Worm (Caenorhabditis elegans): ENCODE measurements around the gene col-122.

col-122 gene

DNA sequence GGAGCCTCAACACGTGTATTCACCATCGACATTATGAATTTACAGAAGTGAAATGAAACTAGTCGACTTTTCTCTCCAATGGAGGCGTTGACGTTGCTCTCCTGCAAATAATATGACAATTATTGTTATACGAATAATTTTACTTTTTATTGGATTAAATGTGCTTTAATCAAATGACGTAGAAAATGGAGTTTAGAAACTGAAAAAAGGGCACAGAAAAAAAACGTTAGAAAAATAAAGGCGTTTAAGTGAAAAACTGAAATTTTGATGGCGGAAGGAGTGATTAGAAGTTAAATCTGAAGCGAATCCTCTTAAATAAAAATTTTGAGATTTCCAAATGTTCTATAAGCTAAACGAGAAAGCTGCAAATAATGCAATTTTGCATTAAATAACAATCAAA is 16.8 kb downstream of the col-122 start, which contains the start of gene npr-2:
TSS of gene npr-2 (minus strand) at position 101 of the 400 bp plus-strand sequence.
- TF ChIP-seq nhr-237 (tag; optimal IDR thresholded peaks at IDR 0.05): no peak
- no peak for TF ChIP-seq nhr-2 (tag; optimal IDR thresholded peaks at IDR 0.05)

DNA sequence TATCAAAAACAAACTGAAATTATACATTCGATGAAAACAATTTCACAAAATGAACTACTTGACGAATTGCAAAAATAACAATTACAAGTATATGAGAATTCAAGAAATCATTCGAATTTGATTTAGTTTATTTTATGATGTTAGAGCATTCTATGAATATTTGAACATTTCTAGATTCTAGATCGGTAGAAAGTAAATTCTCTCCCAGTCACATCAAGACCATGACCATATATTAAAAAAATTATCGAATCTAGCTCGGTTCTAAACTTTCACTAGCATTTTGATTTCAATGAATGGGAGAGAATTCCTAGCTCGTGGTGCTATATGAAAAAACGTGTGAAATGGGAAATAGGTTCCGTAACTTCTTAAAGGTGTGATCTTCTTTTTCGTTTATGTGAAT is 21.2 kb downstream of the col-122 start:
- TF ChIP-seq unc-120 (tag; optimal IDR thresholded peaks at IDR 0.05; ENCODE audit: poor library complexity, severe bottlenecking) (no peak), drap-1 (GFP tag; optimal IDR thresholded peaks at IDR 0.05) (no peak), lin-32 (GFP tag; optimal IDR thresholded peaks at IDR 0.05) (no peak), pha-4 (tag; optimal IDR thresholded peaks at IDR 0.05) (no peak), nhr-12 (tag; optimal IDR thresholded peaks at IDR 0.05) (no peak), hlh-1 (tag; optimal IDR thresholded peaks at IDR 0.05) (no peak), unc-39 (tag; optimal IDR thresholded peaks at IDR 0.05) (no peak), nhr-76 (tag; optimal IDR thresholded peaks at IDR 0.05) (no peak), ham-2 (GFP tag; optimal IDR thresholded peaks at IDR 0.05) (no peak), ztf-11 (tag; optimal IDR thresholded peaks at IDR 0.05) (no peak), elt-3 (tag; optimal IDR thresholded peaks at IDR 0.05) (no peak), blmp-1 (tag; optimal IDR thresholded peaks at IDR 0.05) (no peak), mab-5 (tag; optimal IDR thresholded peaks at IDR 0.05) (no peak)

DNA sequence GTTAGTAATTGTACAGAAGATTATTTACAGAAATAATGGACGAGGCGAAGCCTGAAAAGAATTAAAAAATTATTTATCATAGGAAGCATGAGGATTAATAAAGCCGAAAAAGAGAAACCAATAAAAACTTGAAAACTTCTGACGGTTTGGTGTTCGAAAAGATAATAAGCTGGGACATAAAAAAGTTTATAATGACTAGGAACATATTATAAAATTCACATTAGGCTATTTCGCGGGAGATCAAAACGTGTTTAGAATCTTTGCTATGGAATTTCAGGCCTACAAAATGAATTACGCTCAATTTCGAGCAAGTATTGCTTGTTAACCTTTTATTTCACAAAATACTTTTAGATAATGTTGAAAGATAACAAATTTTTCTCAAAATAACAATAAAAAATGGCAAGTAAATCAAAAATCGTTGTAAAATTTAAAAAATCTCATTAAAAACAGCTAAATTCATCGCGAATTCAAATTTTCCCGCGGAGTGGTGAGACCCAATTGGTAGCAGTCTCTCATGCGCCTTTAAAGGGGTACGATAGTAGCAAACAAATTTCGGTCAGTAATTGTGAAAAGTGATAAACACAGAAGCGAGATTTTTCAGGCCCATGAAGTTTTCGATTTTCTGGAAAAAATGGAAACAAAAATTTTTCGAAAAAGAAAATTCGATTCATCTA is 25.7 kb downstream of the col-122 start, which contains the start of gene trcs-1:
TSS of gene trcs-1 (minus strand) at position 51 of the 674 bp plus-strand sequence.
- no peak for TF ChIP-seq ceh-39 (tag; optimal IDR thresholded peaks at IDR 0.05)

DNA sequence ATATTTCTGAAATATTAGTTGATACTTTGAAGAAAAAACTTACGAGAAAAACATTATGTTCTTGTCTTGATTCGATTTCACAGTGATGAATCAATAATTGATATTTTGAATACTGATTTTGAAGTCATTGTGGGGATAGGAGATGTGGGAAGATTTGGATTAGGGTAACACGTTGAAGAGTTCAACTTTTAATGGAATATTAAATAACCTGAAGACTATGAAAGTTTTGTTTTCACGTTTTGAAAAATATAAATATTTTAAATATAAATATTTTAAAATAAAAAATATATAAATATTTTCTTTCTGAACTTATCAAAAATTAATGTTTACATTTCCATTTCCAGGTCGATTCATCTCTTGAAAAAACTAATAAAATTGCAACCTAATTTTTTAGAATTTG is 29.2 kb downstream of the col-122 start, which contains the start of gene pei-1:
TSS of gene pei-1 (minus strand) at position 101 of the 400 bp plus-strand sequence.
- TF ChIP-seq sem-2 (GFP tag; optimal IDR thresholded peaks at IDR 0.05) (no peak), nhr-76 (tag; optimal IDR thresholded peaks at IDR 0.05) (no peak), ceh-43 (GFP tag; optimal IDR thresholded peaks at IDR 0.05) (no peak), lin-32 (GFP tag; optimal IDR thresholded peaks at IDR 0.05) (no peak), zip-8 (tag; optimal IDR thresholded peaks at IDR 0.05) (no peak), mep-1 (tag; optimal IDR thresholded peaks at IDR 0.05) (no peak), bed-3 (GFP tag; optimal IDR thresholded peaks at IDR 0.05) (no peak), sptf-1 (tag; optimal IDR thresholded peaks at IDR 0.05) (no peak), ham-2 (GFP tag; optimal IDR thresholded peaks at IDR 0.05) (no peak), M03D4.4 (tag; optimal IDR thresholded peaks at IDR 0.05) (no peak), mls-2 (tag; optimal IDR thresholded peaks at IDR 0.05) (no peak), unc-120 (tag; optimal IDR thresholded peaks at IDR 0.05; ENCODE audit: poor library complexity, severe bottlenecking) (no peak), cnd-1 (tag; optimal IDR thresholded peaks at IDR 0.05) (no peak), ces-1 (GFP tag; optimal IDR thresholded peaks at IDR 0.05) (no peak), blmp-1 (tag; optimal IDR thresholded peaks at IDR 0.05) (no peak), lin-13 (tag; optimal IDR thresholded peaks at IDR 0.05) (no peak), pha-4 (tag; optimal IDR thresholded peaks at IDR 0.05) (no peak), unc-62 (GFP tag; optimal IDR thresholded peaks at IDR 0.05) (no peak), ztf-11 (tag; optimal IDR thresholded peaks at IDR 0.05) (no peak), drap-1 (GFP tag; optimal IDR thresholded peaks at IDR 0.05) (no peak)

DNA sequence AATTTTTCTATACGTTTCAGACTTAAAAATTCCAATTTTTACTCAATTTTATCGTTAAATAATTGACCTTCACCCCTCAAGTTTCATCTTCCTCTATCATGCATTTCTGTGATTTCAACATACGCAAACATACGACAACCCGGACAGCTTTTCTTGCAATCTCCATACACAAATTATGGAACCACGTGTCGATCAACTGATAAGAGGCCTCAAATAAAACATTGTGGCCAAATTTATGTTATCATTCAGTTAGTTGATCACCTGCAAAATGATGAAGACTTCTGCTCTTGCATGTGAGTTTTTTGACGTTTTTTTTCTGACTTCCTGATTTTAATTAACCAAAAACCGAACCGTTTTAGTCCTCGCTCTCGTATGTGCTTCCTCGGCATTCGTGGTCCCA is 30.3 kb downstream of the col-122 start, which contains the start of gene spp-18:
TSS of gene spp-18 (plus strand) at position 257 of the 400 bp plus-strand sequence.
- TF ChIP-seq unc-120 (tag; optimal IDR thresholded peaks at IDR 0.05; ENCODE audit: poor library complexity, severe bottlenecking): no peak
- TF ChIP-seq bed-3 (GFP tag; optimal IDR thresholded peaks at IDR 0.05): no peak
- no peak for TF ChIP-seq sem-2 (GFP tag; optimal IDR thresholded peaks at IDR 0.05)
- no peak for TF ChIP-seq M03D4.4 (tag; optimal IDR thresholded peaks at IDR 0.05)
- TF ChIP-seq lsy-2 (tag; optimal IDR thresholded peaks at IDR 0.05): no peak
- no peak for TF ChIP-seq hlh-1 (tag; optimal IDR thresholded peaks at IDR 0.05)
- no peak for TF ChIP-seq flh-1 (GFP tag; optimal IDR thresholded peaks at IDR 0.05)
- no peak for TF ChIP-seq pha-4 (tag; optimal IDR thresholded peaks at IDR 0.05)
- no peak for TF ChIP-seq lin-13 (tag; optimal IDR thresholded peaks at IDR 0.05)
- TF ChIP-seq cnd-1 (tag; optimal IDR thresholded peaks at IDR 0.05): no peak
- no peak for TF ChIP-seq lin-32 (GFP tag; optimal IDR thresholded peaks at IDR 0.05)
- TF ChIP-seq nhr-237 (tag; optimal IDR thresholded peaks at IDR 0.05): no peak
- no peak for TF ChIP-seq ham-2 (GFP tag; optimal IDR thresholded peaks at IDR 0.05)
- TF ChIP-seq mab-5 (tag; optimal IDR thresholded peaks at IDR 0.05): no peak
- TF ChIP-seq nhr-76 (tag; optimal IDR thresholded peaks at IDR 0.05): no peak
- no peak for TF ChIP-seq blmp-1 (tag; optimal IDR thresholded peaks at IDR 0.05)
- TF ChIP-seq ceh-83 (GFP tag; optimal IDR thresholded peaks at IDR 0.05): no peak
- TF ChIP-seq ztf-11 (tag; optimal IDR thresholded peaks at IDR 0.05): no peak
